Worm (Caenorhabditis elegans) whole organism, late embryonic: ENCODE results near the gene F14H8.5.
A peak's percentile ranks its signal among the peaks of the same experiment; 100 is the strongest.

Experiments used
- F13H6.1 ChIP-seq: sonication (generic microtip); optimal IDR thresholded peaks from 2 replicates; lab custom pipeline; 2016; ENCODE audit warnings: missing genetic modification characterization, missing compliant biosample characterization
- K09A11.1 ChIP-seq: sonication (generic microtip); optimal IDR thresholded peaks from 2 replicates; lab custom pipeline; 2017; ENCODE audit warnings: antibody characterized with exemption, mild to moderate bottlenecking, missing genetic modification characterization, missing compliant biosample characterization; ENCODE audit not compliant: insufficient read depth
- T23F11.4 ChIP-seq: fragments of 200-800 bp; sonication (Bioruptor generic); optimal IDR thresholded peaks from 2 replicates; lab custom pipeline; 2018; ENCODE audit warnings: mild to moderate bottlenecking, missing genetic modification characterization, missing compliant biosample characterization
- Y22D7AL.16 ChIP-seq: sonication (generic microtip); optimal IDR thresholded peaks from 2 replicates; lab custom pipeline; 2016; ENCODE audit warnings: missing genetic modification characterization, missing compliant biosample characterization
- ahr-1 ChIP-seq: sonication (generic microtip); optimal IDR thresholded peaks from 2 replicates; lab custom pipeline; 2016; ENCODE audit warnings: missing genetic modification characterization, missing compliant biosample characterization
- ama-1 ChIP-seq: fragments of 150-350 bp; optimal IDR thresholded peaks from 2 replicates; lab custom pipeline; 2014
- ceh-22 ChIP-seq: sonication (generic microtip); optimal IDR thresholded peaks from 2 replicates; lab custom pipeline; 2017; ENCODE audit warnings: missing biosample characterization, missing genetic modification characterization
- ceh-24 ChIP-seq: sonication (generic microtip); optimal IDR thresholded peaks from 2 replicates; lab custom pipeline; 2016; ENCODE audit warnings: mild to moderate bottlenecking, missing genetic modification characterization, missing compliant biosample characterization
- ceh-30 ChIP-seq: fragments of 150-350 bp; optimal IDR thresholded peaks from 2 replicates; lab custom pipeline; 2014; ENCODE audit warnings: missing biosample characterization, missing genetic modification characterization
- ceh-31 ChIP-seq: sonication (generic microtip); optimal IDR thresholded peaks from 2 replicates; lab custom pipeline; 2016; ENCODE audit warnings: missing genetic modification characterization, missing compliant biosample characterization
- ceh-45 ChIP-seq: fragments of 200-800 bp; sonication (Bioruptor generic); IDR thresholded peaks from 2 replicates; pipeline ENCODE4 v1.3.6; 2022; ENCODE audit warnings: missing genetic modification reagents, missing genetic modification characterization, missing compliant biosample characterization
- ceh-48 ChIP-seq: sonication (generic microtip); optimal IDR thresholded peaks from 2 replicates; lab custom pipeline; 2016; ENCODE audit warnings: missing genetic modification characterization, inconsistent platforms, missing compliant biosample characterization
- ceh-6 ChIP-seq: fragments of 200-800 bp; sonication (Bioruptor generic); optimal IDR thresholded peaks from 2 replicates; lab custom pipeline; 2018; ENCODE audit warnings: mild to moderate bottlenecking, missing genetic modification characterization, missing compliant biosample characterization
- che-1 ChIP-seq: sonication (generic microtip); optimal IDR thresholded peaks from 2 replicates; lab custom pipeline; 2016; ENCODE audit warnings: mild to moderate bottlenecking, missing genetic modification characterization, missing compliant biosample characterization
- dmd-4 ChIP-seq: sonication (generic microtip); optimal IDR thresholded peaks from 2 replicates; lab custom pipeline; 2016; ENCODE audit warnings: borderline replicate concordance, missing genetic modification characterization, missing compliant biosample characterization
- elt-2 ChIP-seq: sonication (generic microtip); optimal IDR thresholded peaks from 2 replicates; lab custom pipeline; 2016; ENCODE audit warnings: missing genetic modification reagents, missing genetic modification characterization, missing compliant biosample characterization
- elt-4 ChIP-seq: sonication (generic microtip); optimal IDR thresholded peaks from 2 replicates; lab custom pipeline; 2016; ENCODE audit warnings: missing genetic modification characterization, missing compliant biosample characterization
- ets-4 ChIP-seq: sonication (generic microtip); optimal IDR thresholded peaks from 2 replicates; lab custom pipeline; 2016; ENCODE audit warnings: missing genetic modification characterization, missing compliant biosample characterization
- eyg-1 ChIP-seq: sonication (generic microtip); optimal IDR thresholded peaks from 2 replicates; lab custom pipeline; 2016; ENCODE audit warnings: missing genotype, missing genetic modification characterization, missing compliant biosample characterization
- fkh-10 ChIP-seq: fragments of 150-350 bp; optimal IDR thresholded peaks from 2 replicates; lab custom pipeline; 2014; ENCODE audit warnings: missing biosample characterization, missing genetic modification reagents, missing genetic modification characterization
- fkh-6 ChIP-seq: sonication (generic microtip); optimal IDR thresholded peaks from 2 replicates; lab custom pipeline; 2016; ENCODE audit warnings: missing genetic modification characterization, missing compliant biosample characterization
- gmeb-2 ChIP-seq: sonication (generic microtip); optimal IDR thresholded peaks from 2 replicates; lab custom pipeline; 2016; ENCODE audit warnings: missing genetic modification characterization, inconsistent platforms, missing compliant biosample characterization
- hlh-6 ChIP-seq: sonication (generic microtip); optimal IDR thresholded peaks from 2 replicates; lab custom pipeline; 2016; ENCODE audit warnings: missing genotype, missing genetic modification characterization, missing compliant biosample characterization
- lin-11 ChIP-seq: fragments of 200-800 bp; sonication (Bioruptor generic); optimal IDR thresholded peaks from 2 replicates; lab custom pipeline; 2018; ENCODE audit warnings: mild to moderate bottlenecking, missing genetic modification characterization, missing compliant biosample characterization
- nfya-1 ChIP-seq: sonication (generic microtip); optimal IDR thresholded peaks from 2 replicates; lab custom pipeline; 2017; ENCODE audit warnings: missing genetic modification characterization, mild to moderate bottlenecking, missing compliant biosample characterization, antibody characterized with exemption, moderate library complexity
- nhr-11 ChIP-seq: fragments of 150-350 bp; optimal IDR thresholded peaks from 2 replicates; lab custom pipeline; 2014; ENCODE audit warnings: missing biosample characterization, missing genetic modification characterization
- nhr-232 ChIP-seq: sonication (generic microtip); optimal IDR thresholded peaks from 2 replicates; lab custom pipeline; 2016; ENCODE audit warnings: missing genetic modification characterization, missing compliant biosample characterization
- npax-4 ChIP-seq: sonication (generic microtip); optimal IDR thresholded peaks from 2 replicates; lab custom pipeline; 2016; ENCODE audit warnings: missing genetic modification characterization, missing compliant biosample characterization
- pag-3 ChIP-seq: sonication (generic microtip); optimal IDR thresholded peaks from 2 replicates; lab custom pipeline; 2016; ENCODE audit warnings: missing compliant biosample characterization, missing genetic modification characterization, borderline replicate concordance
- pha-2 ChIP-seq: sonication (generic microtip); optimal IDR thresholded peaks from 2 replicates; lab custom pipeline; 2017; ENCODE audit warnings: mild to moderate bottlenecking, missing genetic modification characterization, missing compliant biosample characterization
- pqm-1 ChIP-seq: sonication (generic microtip); optimal IDR thresholded peaks from 2 replicates; lab custom pipeline; 2016; ENCODE audit warnings: missing genetic modification characterization, missing compliant biosample characterization
- pros-1 ChIP-seq: fragments of 150-350 bp; optimal IDR thresholded peaks from 2 replicates; lab custom pipeline; 2014; ENCODE audit warnings: missing biosample characterization, missing genetic modification reagents, missing genetic modification characterization
- ref-2 ChIP-seq: sonication (generic microtip); optimal IDR thresholded peaks from 2 replicates; lab custom pipeline; 2016; ENCODE audit warnings: missing genetic modification characterization, missing compliant biosample characterization
- rnt-1 ChIP-seq: sonication (generic microtip); optimal IDR thresholded peaks from 2 replicates; lab custom pipeline; 2016; ENCODE audit warnings: missing genetic modification characterization, missing compliant biosample characterization
- sdc-2 ChIP-seq: sonication (generic microtip); optimal IDR thresholded peaks from 2 replicates; lab custom pipeline; 2016; ENCODE audit warnings: missing genotype, missing genetic modification characterization, missing compliant biosample characterization
- sox-4 ChIP-seq: sonication (generic microtip); optimal IDR thresholded peaks from 2 replicates; lab custom pipeline; 2017; ENCODE audit warnings: mild to moderate bottlenecking, missing genetic modification characterization, inconsistent platforms, missing compliant biosample characterization
- syd-9 ChIP-seq: sonication (generic microtip); optimal IDR thresholded peaks from 2 replicates; lab custom pipeline; 2016; ENCODE audit warnings: mild to moderate bottlenecking, missing genetic modification characterization, moderate library complexity, missing compliant biosample characterization
- tbx-2 ChIP-seq: sonication (generic microtip); optimal IDR thresholded peaks from 2 replicates; lab custom pipeline; 2016; ENCODE audit warnings: missing genetic modification characterization, missing compliant biosample characterization
- tbx-7 ChIP-seq: sonication (generic microtip); optimal IDR thresholded peaks from 2 replicates; lab custom pipeline; 2016; ENCODE audit warnings: missing genotype, missing genetic modification characterization, missing compliant biosample characterization
- unc-3 ChIP-seq, 2 experiments: fragments of 200-800 bp in 1 of 2; sonication (Bioruptor generic) in 1 of 2; sonication (generic microtip) in 1 of 2; conservative IDR thresholded peaks in 1 of 2; optimal IDR thresholded peaks in 1 of 2; 2 replicates each; pipeline versions ENCODE4 v1.3.6 to Lab custom; 2016 to 2022; ENCODE audit warnings: missing compliant biosample characterization in 2 of 2, missing genetic modification characterization in 2 of 2, missing genetic modification reagents in 1 of 2
- zip-5 ChIP-seq: sonication (generic microtip); optimal IDR thresholded peaks from 2 replicates; lab custom pipeline; 2016; ENCODE audit warnings: missing genetic modification characterization, missing compliant biosample characterization
- ztf-16 ChIP-seq: sonication (generic microtip); optimal IDR thresholded peaks from 2 replicates; lab custom pipeline; 2017; ENCODE audit warnings: missing genetic modification characterization, missing compliant biosample characterization

The F14H8.5 gene

ce11 chrV:15002184-15002690 is 18.6 kb upstream of the F14H8.5 start, which contains the start of the genes fib-1 and mut-15 (continued):
- TF ChIP-seq K09A11.1 (tag; lab: Kevin White, UChicago) (peak; percentile 41), ceh-22 (no peak), elt-2 (tag; lab: Kevin White, UChicago) (peak; percentile 87), Y22D7AL.16 (tag; lab: Kevin White, UChicago) (no peak), pha-2 (peak; percentile 51), hlh-6 (tag; lab: Kevin White, UChicago) (peak; percentile 73), ref-2 (tag; lab: Kevin White, UChicago) (peak; percentile 97), dmd-4 (tag; lab: Kevin White, UChicago) (peak; percentile 19), ztf-16 (tag; lab: Kevin White, UChicago) (peak; percentile 89), fkh-10 (no peak), ceh-45 (0 out of 2 replicates have a peak, but pooled peaks have one; percentile 18), syd-9 (peak; percentile 76), lin-11 (no peak), ceh-24 (tag; lab: Kevin White, UChicago) (no peak), F13H6.1 (tag; lab: Kevin White, UChicago) (peak; percentile 88), eyg-1 (peak; percentile 67), elt-4 (tag; lab: Kevin White, UChicago) (no peak), sox-4 (tag; lab: Kevin White, UChicago) (peak; percentile 21), nhr-232 (no peak), che-1 (tag; lab: Kevin White, UChicago) (peak; percentile 38), ets-4 (peak; percentile 92), ahr-1 (tag; lab: Kevin White, UChicago) (peak; percentile 81), npax-4 (tag; lab: Kevin White, UChicago) (peak; percentile 41), sdc-2 (peak; percentile 65), rnt-1 (peak; percentile 95), ceh-31 (peak; percentile 99), nhr-11 (no peak), nfya-1 (peak; percentile 86), ceh-48 (peak; percentile 95), zip-5 (tag; lab: Kevin White, UChicago) (peak; percentile 93), tbx-2 (peak; percentile 98), fkh-6 (peak; percentile 70), pqm-1 (tag; lab: Kevin White, UChicago) (peak; percentile 82), ceh-30 (no peak), ceh-6 (GFP tag; lab: Kevin White, UChicago) (peak; percentile 30), ama-1 (lab: Kevin White, UChicago) (no peak), gmeb-2 (tag; lab: Kevin White, UChicago) (no peak), pag-3 (peak; percentile 71)

- TF ChIP-seq elt-4 (tag; lab: Kevin White, UChicago): no peak
- TF ChIP-seq, all 69 proteins: peak for 0
These were observed 16.0 kb upstream of the F14H8.5 start, which contains the start of gene hrde-2 for ce11 chrV:15004800-15005199. TSS of gene hrde-2 (plus strand) at chrV:15005100.

ce11 chrV:15011560-15011959 is 9.3 kb upstream of the F14H8.5 start, which contains the start of gene nmr-2:
TSS of gene nmr-2 (minus strand) at chrV:15011660.
- no peak for TF ChIP-seq elt-2 (tag; lab: Kevin White, UChicago)
- TF ChIP-seq ama-1 (lab: Kevin White, UChicago): no peak

- TF ChIP-seq pros-1 (tag; lab: Kevin White, UChicago) (no peak), F13H6.1 (tag; lab: Kevin White, UChicago) (no peak), ref-2 (tag; lab: Kevin White, UChicago) (no peak), unc-3 (GFP tag; conservative IDR thresholded peaks at IDR 0.05; lab: Robert Waterston, UW) (no peak), unc-3 (tag; optimal IDR thresholded peaks at IDR 0.05; lab: Kevin White, UChicago) (no peak), T23F11.4 (no peak), hlh-6 (tag; lab: Kevin White, UChicago) (no peak), tbx-7 (tag; lab: Kevin White, UChicago) (no peak)
These were observed 8.1 kb upstream of the F14H8.5 start for ce11 chrV:15012542-15013301.
